Worm (Caenorhabditis elegans) whole organism, L1 larva: Measurements from ENCODE around the gene C16C10.8.

Experiments
- C16A3.4 ChIP-seq: fragments of 150-350 bp; optimal IDR thresholded peaks from 2 replicates; lab custom pipeline; 2014; ENCODE audit warnings: missing biosample characterization, missing genetic modification characterization
- C34B4.2 ChIP-seq: sonication (generic microtip); optimal IDR thresholded peaks from 2 replicates; lab custom pipeline; 2017; ENCODE audit warnings: mild to moderate bottlenecking, missing genetic modification characterization, missing compliant biosample characterization
- F16B12.6 ChIP-seq: fragments of 150-350 bp; optimal IDR thresholded peaks from 2 replicates; lab custom pipeline; 2014; ENCODE audit warnings: missing biosample characterization, missing genetic modification characterization
- aha-1 ChIP-seq: fragments of 150-350 bp; optimal IDR thresholded peaks from 2 replicates; lab custom pipeline; 2014; ENCODE audit warnings: missing biosample characterization, missing genetic modification characterization
- alr-1 ChIP-seq: fragments of 200-800 bp; sonication (Bioruptor generic); optimal IDR thresholded peaks from 2 replicates; lab custom pipeline; 2018; ENCODE audit warnings: borderline replicate concordance, mild to moderate bottlenecking, missing genetic modification characterization, missing compliant biosample characterization
- aly-2 ChIP-seq: fragments of 150-350 bp; optimal IDR thresholded peaks from 2 replicates; lab custom pipeline; 2014; ENCODE audit warnings: missing biosample characterization, missing genetic modification characterization
- blmp-1 ChIP-seq: fragments of 150-350 bp; optimal IDR thresholded peaks from 2 replicates; lab custom pipeline; 2014; ENCODE audit warnings: missing biosample characterization, missing genetic modification characterization
- ceh-63 ChIP-seq: fragments of 200-800 bp; sonication (Bioruptor generic); optimal IDR thresholded peaks from 2 replicates; lab custom pipeline; 2018; ENCODE audit warnings: mild to moderate bottlenecking, missing genetic modification characterization, missing compliant biosample characterization
- ces-1 ChIP-seq: fragments of 150-350 bp; optimal IDR thresholded peaks from 2 replicates; lab custom pipeline; 2014; ENCODE audit warnings: missing biosample characterization, missing genetic modification reagents, missing genetic modification characterization
- dpl-1 ChIP-seq, 3 experiments: fragments of 150-350 bp in 2 of 3; sonication (generic microtip) in 1 of 3; optimal IDR thresholded peaks; 2 replicates each; lab custom pipeline; 2014 to 2017; ENCODE audit warnings: missing biosample characterization in 3 of 3, missing genetic modification characterization in 3 of 3, missing genetic modification reagents in 3 of 3
- dsc-1 ChIP-seq: sonication (generic microtip); optimal IDR thresholded peaks from 2 replicates; lab custom pipeline; 2016; ENCODE audit warnings: mild to moderate bottlenecking, missing genetic modification characterization, missing compliant biosample characterization
- efl-3 ChIP-seq: fragments of 200-800 bp; sonication (Bioruptor generic); optimal IDR thresholded peaks from 2 replicates; lab custom pipeline; 2018; ENCODE audit warnings: mild to moderate bottlenecking, missing genetic modification characterization, missing compliant biosample characterization
- egl-13 ChIP-seq: sonication (generic microtip); optimal IDR thresholded peaks from 2 replicates; lab custom pipeline; 2016; ENCODE audit warnings: missing genotype, missing genetic modification reagents, missing genetic modification characterization, missing compliant biosample characterization
- elt-3 ChIP-seq, 6 experiments: fragments of 150-350 bp in 1 of 6; sonication (generic microtip); optimal IDR thresholded peaks; 2 replicates each; lab custom pipeline; 2017 to 2018; ENCODE audit warnings: missing biosample characterization in 6 of 6, missing genetic modification characterization in 6 of 6, inconsistent platforms in 1 of 6
- fos-1 ChIP-seq: fragments of 150-350 bp; optimal IDR thresholded peaks from 2 replicates; lab custom pipeline; 2014; ENCODE audit warnings: missing biosample characterization, missing genetic modification characterization
- grh-1 ChIP-seq: fragments of 200-800 bp; sonication (Bioruptor generic); IDR thresholded peaks from 2 replicates; pipeline ENCODE4 v1.3.6; 2022; ENCODE audit warnings: missing genetic modification reagents, missing genetic modification characterization, missing compliant biosample characterization
- hlh-4 ChIP-seq: sonication (generic microtip); optimal IDR thresholded peaks from 2 replicates; lab custom pipeline; 2016; ENCODE audit warnings: mild to moderate bottlenecking, missing genetic modification characterization, missing compliant biosample characterization
- jun-1 ChIP-seq: fragments of 150-350 bp; optimal IDR thresholded peaks from 2 replicates; lab custom pipeline; 2014; ENCODE audit warnings: missing biosample characterization, missing genetic modification reagents, missing genetic modification characterization
- lsy-2 ChIP-seq, 2 experiments: fragments of 150-350 bp; optimal IDR thresholded peaks; 2 replicates each; lab custom pipeline; 2014; ENCODE audit warnings: missing biosample characterization in 2 of 2, missing genetic modification characterization in 2 of 2
- mef-2 ChIP-seq: fragments of 150-350 bp; optimal IDR thresholded peaks from 2 replicates; lab custom pipeline; 2014; ENCODE audit warnings: missing biosample characterization, missing genetic modification characterization
- nhr-11 ChIP-seq: fragments of 150-350 bp; optimal IDR thresholded peaks from 2 replicates; lab custom pipeline; 2014; ENCODE audit warnings: missing biosample characterization, missing genetic modification characterization
- nhr-47 ChIP-seq: sonication (generic microtip); optimal IDR thresholded peaks from 2 replicates; lab custom pipeline; 2016; ENCODE audit warnings: mild to moderate bottlenecking, missing genetic modification characterization, moderate library complexity, missing compliant biosample characterization
- nhr-71 ChIP-seq: sonication (generic microtip); optimal IDR thresholded peaks from 2 replicates; lab custom pipeline; 2016; ENCODE audit warnings: mild to moderate bottlenecking, missing genetic modification characterization, moderate library complexity, missing compliant biosample characterization
- nhr-85 ChIP-seq: sonication (generic microtip); peaks from one replicate; lab custom pipeline; 2016; ENCODE audit warnings: missing genetic modification characterization, inconsistent platforms, missing compliant biosample characterization
- pag-3 ChIP-seq: sonication (generic microtip); optimal IDR thresholded peaks from 2 replicates; lab custom pipeline; 2017; ENCODE audit warnings: missing genetic modification characterization, mild to moderate bottlenecking, missing compliant biosample characterization, antibody characterized with exemption, borderline replicate concordance; ENCODE audit not compliant: insufficient read depth
- rnt-1 ChIP-seq: sonication (generic microtip); optimal IDR thresholded peaks from 2 replicates; lab custom pipeline; 2016; ENCODE audit warnings: mild to moderate bottlenecking, missing genetic modification characterization, moderate library complexity, missing compliant biosample characterization
- snu-23 ChIP-seq: sonication (generic microtip); optimal IDR thresholded peaks from 2 replicates; lab custom pipeline; 2016; ENCODE audit warnings: missing genetic modification characterization, missing compliant biosample characterization
- sup-37 ChIP-seq: fragments of 200-800 bp; sonication (Bioruptor generic); optimal IDR thresholded peaks from 2 replicates; lab custom pipeline; 2018; ENCODE audit warnings: mild to moderate bottlenecking, missing genetic modification characterization, missing compliant biosample characterization
- tbx-2 ChIP-seq: sonication (generic microtip); optimal IDR thresholded peaks from 2 replicates; lab custom pipeline; 2016; ENCODE audit warnings: missing genetic modification characterization, missing compliant biosample characterization
- unc-62 ChIP-seq: fragments of 150-350 bp; optimal IDR thresholded peaks from 2 replicates; lab custom pipeline; 2014; ENCODE audit warnings: missing biosample characterization, missing genetic modification reagents, missing genetic modification characterization
- unc-86 ChIP-seq: sonication (generic microtip); optimal IDR thresholded peaks from 2 replicates; lab custom pipeline; 2016; ENCODE audit warnings: missing genetic modification characterization, missing compliant biosample characterization
- vab-15 ChIP-seq: sonication (generic microtip); optimal IDR thresholded peaks from 2 replicates; lab custom pipeline; 2017; ENCODE audit warnings: missing genotype, mild to moderate bottlenecking, missing genetic modification characterization, missing compliant biosample characterization
- xbp-1 ChIP-seq: sonication (generic microtip); optimal IDR thresholded peaks from 2 replicates; lab custom pipeline; 2016; ENCODE audit warnings: missing genetic modification characterization, missing compliant biosample characterization
- zag-1 ChIP-seq: fragments of 150-350 bp; optimal IDR thresholded peaks from 2 replicates; lab custom pipeline; 2014; ENCODE audit warnings: missing biosample characterization, missing genetic modification characterization
- zip-4 ChIP-seq: fragments of 200-800 bp; sonication (Bioruptor generic); optimal IDR thresholded peaks from 2 replicates; lab custom pipeline; 2018; ENCODE audit warnings: mild to moderate bottlenecking, missing genetic modification characterization, moderate library complexity, missing compliant biosample characterization
- ztf-11 ChIP-seq, 2 experiments: sonication (generic microtip); optimal IDR thresholded peaks; 2 replicates each; lab custom pipeline; 2016 to 2017; ENCODE audit warnings: missing genetic modification characterization in 2 of 2, missing biosample characterization in 1 of 2, missing compliant biosample characterization in 1 of 2
- ztf-4 ChIP-seq: fragments of 150-350 bp; optimal IDR thresholded peaks from 2 replicates; lab custom pipeline; 2014; ENCODE audit warnings: missing biosample characterization, missing genetic modification characterization

The C16C10.8 gene

ce11 chrIII:4164071-4164470, at the start of gene C16C10.8:
Gene C16C10.8, minus strand, starts transcription at chrIII:4164171.
- TF ChIP-seq lsy-2 (tag; optimal IDR thresholded peaks at IDR 0.05; lab: Kevin White, UChicago) = no peak
- TF ChIP-seq F16B12.6 (tag; lab: Kevin White, UChicago) = no peak
- TF ChIP-seq mef-2 (tag; lab: Kevin White, UChicago) = no peak
- no peak for TF ChIP-seq zip-4
- TF ChIP-seq xbp-1 (tag; lab: Kevin White, UChicago) = no peak
- no peak for TF ChIP-seq hlh-4 (tag; lab: Kevin White, UChicago)
- TF ChIP-seq dsc-1 (tag; lab: Kevin White, UChicago) = no peak
- no peak for TF ChIP-seq elt-3 (tag; optimal IDR thresholded peaks at IDR 0.05; lab: Kevin White, UChicago)
- TF ChIP-seq grh-1 = no peak
- no peak for TF ChIP-seq C34B4.2 (tag; lab: Kevin White, UChicago)

DNA sequence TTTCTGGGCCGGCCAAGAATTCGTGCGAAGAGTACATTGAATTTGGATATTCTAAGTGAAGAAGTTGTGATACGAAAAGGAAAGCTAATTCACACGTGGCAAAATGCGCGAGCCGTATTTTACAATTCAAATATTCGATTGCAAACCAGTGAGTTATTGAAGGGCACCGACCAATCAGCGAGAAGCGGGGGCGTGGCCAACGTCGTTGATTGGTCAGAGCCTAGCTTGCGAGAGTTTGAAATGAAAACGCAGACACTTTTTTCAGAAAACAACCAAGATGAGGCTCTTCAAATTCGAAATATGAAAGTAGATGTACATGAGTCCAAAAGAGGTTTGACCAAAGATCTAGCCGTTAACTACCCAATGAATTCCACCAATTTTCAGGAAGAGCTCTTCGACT, 46.7 kb upstream of the C16C10.8 start:
- no peak for TF ChIP-seq ceh-63
- no peak for TF ChIP-seq sup-37 (GFP tag; lab: Kevin White, UChicago)
- no peak for TF ChIP-seq xbp-1 (tag; lab: Kevin White, UChicago)
- TF ChIP-seq nhr-11 = no peak
- TF ChIP-seq pag-3 = no peak
- TF ChIP-seq egl-13 = no peak
- TF ChIP-seq ztf-4 (tag; lab: Kevin White, UChicago) = no peak
- no peak for TF ChIP-seq aly-2 (tag; lab: Kevin White, UChicago)
- TF ChIP-seq fos-1 (tag; lab: Kevin White, UChicago) = no peak
- TF ChIP-seq ztf-11 (tag; optimal IDR thresholded peaks at IDR 0.05; lab: Kevin White, UChicago) = no peak
- no peak for TF ChIP-seq C16A3.4 (tag; lab: Kevin White, UChicago)
- TF ChIP-seq dsc-1 (tag; lab: Kevin White, UChicago) = no peak
- TF ChIP-seq rnt-1 (tag; lab: Kevin White, UChicago) = no peak
- no peak for TF ChIP-seq jun-1 (tag; lab: Kevin White, UChicago)
- TF ChIP-seq unc-62 (GFP tag; lab: Kevin White, UChicago) = no peak
- no peak for TF ChIP-seq aha-1 (tag; lab: Kevin White, UChicago)
- no peak for TF ChIP-seq unc-86 (tag; lab: Kevin White, UChicago)
- TF ChIP-seq zag-1 (tag; lab: Kevin White, UChicago) = no peak
- no peak for TF ChIP-seq alr-1

DNA sequence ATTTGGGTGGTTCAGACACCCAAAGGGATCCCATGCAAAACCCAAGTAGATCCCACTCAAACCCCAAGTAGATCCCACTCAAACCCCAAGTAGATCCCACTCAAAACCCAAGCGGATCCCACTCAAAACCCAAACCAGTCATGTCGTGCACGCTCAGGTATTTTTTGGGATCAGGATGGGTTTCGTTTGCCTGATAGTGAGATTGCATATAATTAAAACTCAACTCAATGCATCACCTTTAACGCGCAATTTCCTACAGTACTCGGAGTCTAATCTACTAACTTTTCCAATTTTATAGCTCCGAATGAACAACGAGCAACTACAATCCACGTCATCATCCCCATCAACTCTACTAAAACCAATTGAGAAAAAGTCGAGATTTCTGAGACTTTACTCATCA, 45.2 kb upstream of the C16C10.8 start, which contains the start of gene phlp-2:
Gene phlp-2, plus strand, starts transcription at position 301 of the 400 bp plus-strand sequence.
- no peak for TF ChIP-seq fos-1 (tag; lab: Kevin White, UChicago)
- no peak for TF ChIP-seq ces-1
- TF ChIP-seq zag-1 (tag; lab: Kevin White, UChicago) = no peak
- TF ChIP-seq grh-1 = no peak

DNA sequence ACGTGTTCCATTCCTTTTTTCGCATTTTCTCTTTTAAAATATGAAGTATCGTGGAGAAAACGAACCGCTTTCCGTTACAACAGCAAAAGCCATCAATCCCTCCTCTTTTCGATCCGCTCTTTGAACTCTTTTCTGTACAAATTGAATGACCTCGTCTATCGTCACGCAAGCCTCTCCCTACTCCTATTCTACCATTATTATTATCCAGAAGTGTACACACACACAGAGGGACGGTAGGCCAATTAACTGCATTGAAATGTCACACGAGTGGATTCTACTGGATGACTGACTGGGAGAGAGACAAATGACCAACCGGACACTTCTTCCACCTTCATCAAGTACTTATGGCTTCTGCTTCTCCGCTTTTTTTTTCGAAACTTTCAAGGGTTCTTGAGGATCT, 44.2 kb upstream of the C16C10.8 start:
- TF ChIP-seq blmp-1 (peak; percentile 29), nhr-71 (no peak), nhr-47 (tag; lab: Kevin White, UChicago) (no peak)
- TF ChIP-seq, all 84 proteins: peak for 1

DNA sequence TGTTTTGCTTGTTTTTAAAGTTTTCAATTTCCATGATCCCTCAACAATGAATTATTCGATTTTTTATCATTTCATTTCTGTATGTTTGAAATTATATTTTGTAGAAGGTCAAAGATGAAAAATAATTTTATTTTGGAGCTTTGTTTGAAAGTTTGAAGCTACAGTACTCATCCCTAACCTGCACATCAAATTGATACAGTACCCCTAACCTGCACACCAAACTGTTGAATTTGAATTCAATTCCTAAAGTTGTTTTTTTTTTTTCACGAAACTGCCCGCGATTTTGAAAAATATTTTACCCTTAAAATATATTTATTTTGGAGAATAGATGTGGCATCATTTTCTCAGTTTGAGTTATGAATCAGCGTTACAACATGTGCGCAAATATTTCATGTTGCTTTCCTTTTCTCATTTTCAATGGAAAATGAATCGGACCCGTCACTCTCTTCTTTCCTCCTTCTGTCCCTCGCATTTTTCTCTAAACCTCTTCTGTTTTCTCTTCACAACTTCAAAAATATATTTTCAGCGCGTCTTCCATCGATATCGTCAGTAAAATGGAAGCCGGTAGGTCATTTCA, 41.9 kb upstream of the C16C10.8 start, which contains the start of gene R74.8:
Gene R74.8, plus strand, starts transcription at position 527 of the 577 bp plus-strand sequence.
- no peak for TF ChIP-seq efl-3 (GFP tag; lab: Kevin White, UChicago)
- no peak for TF ChIP-seq vab-15 (tag; lab: Kevin White, UChicago)
- peak in 1 of 2 experiments; percentile 63 for TF ChIP-seq lsy-2 (tag; optimal IDR thresholded peaks at IDR 0.05; lab: Kevin White, UChicago)
- TF ChIP-seq pag-3 = no peak
- TF ChIP-seq dpl-1 (GFP tag; optimal IDR thresholded peaks at IDR 0.05; lab: Kevin White, UChicago) = no peak
- no peak for TF ChIP-seq tbx-2 (tag; lab: Kevin White, UChicago)
- no peak for TF ChIP-seq snu-23
- peak; percentile 28 for TF ChIP-seq blmp-1
- no peak for TF ChIP-seq nhr-85
- TF ChIP-seq aha-1 (tag; lab: Kevin White, UChicago) = no peak
